Fruit fly (Drosophila melanogaster) whole organism, prepupa: ENCODE data around the gene CG33795.

Source experiments
- CG10631 ChIP-seq: fragments of 200-800 bp; sonication (Bioruptor generic); optimal IDR thresholded peaks from 2 replicates; lab custom pipeline; 2016; ENCODE audit warnings: missing biosample characterization, missing genetic modification characterization
- CG16779 ChIP-seq: fragments of 200-800 bp; sonication (Bioruptor generic); optimal IDR thresholded peaks from 3 replicates; lab custom pipeline; 2017; ENCODE audit warnings: missing biosample characterization, mild to moderate bottlenecking, missing genetic modification characterization
- CG31627 ChIP-seq: fragments of 200-800 bp; sonication (Bioruptor generic); optimal IDR thresholded peaks from 3 replicates; lab custom pipeline; 2016; ENCODE audit warnings: missing biosample characterization, missing genetic modification characterization
- CG32006 ChIP-seq: fragments of 200-800 bp; sonication (Bioruptor generic); optimal IDR thresholded peaks from 3 replicates; lab custom pipeline; 2017; ENCODE audit warnings: missing biosample characterization, mild to moderate bottlenecking, missing genetic modification characterization
- CG34406 ChIP-seq: fragments of 200-800 bp; sonication (Bioruptor generic); optimal IDR thresholded peaks from 3 replicates; lab custom pipeline; 2016; ENCODE audit warnings: missing biosample characterization, missing genetic modification characterization
- CG4318 ChIP-seq: fragments of 200-800 bp; sonication (Bioruptor generic); optimal IDR thresholded peaks from 3 replicates; lab custom pipeline; 2017; ENCODE audit warnings: missing biosample characterization, mild to moderate bottlenecking, missing genetic modification characterization
- CG6163 ChIP-seq: fragments of 200-800 bp; sonication (Bioruptor generic); IDR thresholded peaks from 3 replicates; pipeline ENCODE4 v1.3.6; 2022; ENCODE audit warnings: missing biosample characterization, missing genetic modification characterization
- CG6276 ChIP-seq: fragments of 200-800 bp; sonication (Bioruptor generic); optimal IDR thresholded peaks from 2 replicates; lab custom pipeline; 2017; ENCODE audit warnings: missing biosample characterization, mild to moderate bottlenecking, missing genetic modification characterization
- CG6808 ChIP-seq: fragments of 200-800 bp; sonication (Bioruptor generic); optimal IDR thresholded peaks from 3 replicates; lab custom pipeline; 2017; ENCODE audit warnings: missing biosample characterization, missing genetic modification characterization, mild to moderate bottlenecking, moderate library complexity, missing genetic modification reagents
- CG6854 ChIP-seq: fragments of 200-800 bp; sonication (Bioruptor generic); optimal IDR thresholded peaks from 2 replicates; lab custom pipeline; 2017; ENCODE audit warnings: missing biosample characterization, mild to moderate bottlenecking, missing genetic modification characterization
- CG7368 ChIP-seq: fragments of 200-800 bp; sonication (Bioruptor generic); optimal IDR thresholded peaks from 3 replicates; lab custom pipeline; 2016; ENCODE audit warnings: missing biosample characterization, missing genetic modification characterization
- CG8119 ChIP-seq: fragments of 200-800 bp; sonication (Bioruptor generic); IDR thresholded peaks from 3 replicates; pipeline ENCODE4 v1.3.6; 2022; ENCODE audit warnings: missing biosample characterization, missing genetic modification characterization
- CG9139 ChIP-seq: fragments of 200-800 bp; sonication (Bioruptor generic); optimal IDR thresholded peaks from 3 replicates; lab custom pipeline; 2017; ENCODE audit warnings: missing biosample characterization, mild to moderate bottlenecking, missing genetic modification characterization
- Eip75B ChIP-seq: fragments of 200-800 bp; sonication (Bioruptor generic); optimal IDR thresholded peaks from 3 replicates; lab custom pipeline; 2016; ENCODE audit warnings: missing biosample characterization, missing genetic modification characterization
- Eip78C ChIP-seq: fragments of 200-800 bp; sonication (Bioruptor generic); peaks from one replicate; lab custom pipeline; 2016; ENCODE audit warnings: missing biosample characterization, missing genetic modification characterization
- Eip93F ChIP-seq: fragments of 200-800 bp; sonication (Bioruptor generic); optimal IDR thresholded peaks from 2 replicates; lab custom pipeline; 2016; ENCODE audit warnings: missing biosample characterization, mild to moderate bottlenecking, missing genetic modification characterization
- Ets21C ChIP-seq: fragments of 200-800 bp; sonication (Bioruptor generic); optimal IDR thresholded peaks from 3 replicates; lab custom pipeline; 2016; ENCODE audit warnings: missing biosample characterization, missing genetic modification characterization
- Ets96B ChIP-seq: fragments of 200-800 bp; optimal IDR thresholded peaks from 2 replicates; lab custom pipeline; 2019; ENCODE audit warnings: missing biosample characterization, mild to moderate bottlenecking, missing genetic modification characterization, moderate library complexity
- Hr39 ChIP-seq: fragments of 200-800 bp; sonication (Bioruptor generic); optimal IDR thresholded peaks from 2 replicates; lab custom pipeline; 2016; ENCODE audit warnings: missing biosample characterization, missing genetic modification characterization
- Hr4 ChIP-seq: fragments of 200-800 bp; sonication (Bioruptor generic); optimal IDR thresholded peaks from 3 replicates; lab custom pipeline; 2016; ENCODE audit warnings: missing biosample characterization, missing genetic modification characterization
- Lpt ChIP-seq: fragments of 200-800 bp; sonication (Bioruptor generic); optimal IDR thresholded peaks from 3 replicates; lab custom pipeline; 2016; ENCODE audit warnings: missing biosample characterization, missing genetic modification characterization
- OdsH ChIP-seq: fragments of 200-800 bp; sonication (Bioruptor generic); optimal IDR thresholded peaks from 3 replicates; lab custom pipeline; 2016; ENCODE audit warnings: missing biosample characterization, missing genetic modification characterization
- Smox ChIP-seq: fragments of 200-800 bp; sonication (Bioruptor generic); optimal IDR thresholded peaks from 3 replicates; lab custom pipeline; 2016; ENCODE audit warnings: missing biosample characterization, missing genetic modification characterization
- Sox14 ChIP-seq: fragments of 200-800 bp; sonication (Bioruptor generic); optimal IDR thresholded peaks from 3 replicates; lab custom pipeline; 2016; ENCODE audit warnings: missing biosample characterization, missing genetic modification characterization
- achi ChIP-seq: fragments of 200-800 bp; sonication (Bioruptor generic); optimal IDR thresholded peaks from 3 replicates; lab custom pipeline; 2016; ENCODE audit warnings: missing biosample characterization, missing genetic modification characterization
- acj6 ChIP-seq: fragments of 200-800 bp; sonication (Bioruptor generic); optimal IDR thresholded peaks from 3 replicates; lab custom pipeline; 2016; ENCODE audit warnings: missing biosample characterization, missing genetic modification characterization
- cyc ChIP-seq: fragments of 200-800 bp; sonication (Bioruptor generic); optimal IDR thresholded peaks from 3 replicates; lab custom pipeline; 2016; ENCODE audit warnings: missing biosample characterization, missing genetic modification characterization
- dac ChIP-seq: fragments of 200-800 bp; sonication (Bioruptor generic); optimal IDR thresholded peaks from 2 replicates; lab custom pipeline; 2017; ENCODE audit warnings: missing biosample characterization, mild to moderate bottlenecking, missing genetic modification characterization
- dsx ChIP-seq: fragments of 200-800 bp; optimal IDR thresholded peaks from 3 replicates; lab custom pipeline; 2019; ENCODE audit warnings: missing biosample characterization, mild to moderate bottlenecking, missing genetic modification characterization, moderate library complexity; ENCODE audit not compliant: poor library complexity, severe bottlenecking
- eg ChIP-seq: fragments of 200-800 bp; sonication (Bioruptor generic); IDR thresholded peaks from 3 replicates; pipeline ENCODE4 v1.3.6; 2022; ENCODE audit warnings: missing biosample characterization, missing genetic modification characterization
- esn ChIP-seq: fragments of 200-800 bp; sonication (Bioruptor generic); optimal IDR thresholded peaks from 2 replicates; lab custom pipeline; 2016; ENCODE audit warnings: missing biosample characterization, mild to moderate bottlenecking, missing genetic modification characterization, moderate library complexity
- fd59A ChIP-seq: fragments of 200-800 bp; sonication (Bioruptor generic); optimal IDR thresholded peaks from 2 replicates; lab custom pipeline; 2017; ENCODE audit warnings: missing biosample characterization, mild to moderate bottlenecking, missing genetic modification characterization, missing genetic modification reagents
- fd85E ChIP-seq: fragments of 200-800 bp; sonication (Bioruptor generic); optimal IDR thresholded peaks from 3 replicates; lab custom pipeline; 2016; ENCODE audit warnings: missing biosample characterization, missing genetic modification characterization
- lz ChIP-seq: fragments of 200-800 bp; sonication (Bioruptor generic); optimal IDR thresholded peaks from 3 replicates; lab custom pipeline; 2016; ENCODE audit warnings: missing biosample characterization, missing genetic modification characterization
- net ChIP-seq: fragments of 200-800 bp; sonication (Bioruptor generic); optimal IDR thresholded peaks from 3 replicates; lab custom pipeline; 2016; ENCODE audit warnings: missing biosample characterization, missing genetic modification characterization
- salr ChIP-seq, 2 experiments: fragments of 200-800 bp; sonication (Bioruptor generic); optimal IDR thresholded peaks; 3 replicates each; lab custom pipeline; 2016 to 2018; ENCODE audit warnings: missing biosample characterization in 2 of 2, missing genetic modification characterization in 2 of 2, mild to moderate bottlenecking in 1 of 2
- spab ChIP-seq: fragments of 200-800 bp; sonication (Bioruptor generic); optimal IDR thresholded peaks from 2 replicates; lab custom pipeline; 2017; ENCODE audit warnings: missing biosample characterization, mild to moderate bottlenecking, missing genetic modification characterization, missing genetic modification reagents
- ss ChIP-seq, 2 experiments: fragments of 200-800 bp; sonication (Bioruptor generic); optimal IDR thresholded peaks; 2 replicates in 1 of 2; 3 replicates in 1 of 2; lab custom pipeline; 2017 to 2018; ENCODE audit warnings: mild to moderate bottlenecking in 2 of 2, missing biosample characterization in 2 of 2, missing genetic modification characterization in 2 of 2, moderate library complexity in 1 of 2
- svp ChIP-seq: fragments of 200-800 bp; sonication (Bioruptor generic); peaks from one replicate; lab custom pipeline; 2016; ENCODE audit warnings: missing biosample characterization, missing genetic modification characterization
- topi ChIP-seq: fragments of 200-800 bp; sonication (Bioruptor generic); optimal IDR thresholded peaks from 3 replicates; lab custom pipeline; 2016; ENCODE audit warnings: missing biosample characterization, missing genetic modification characterization
- vri ChIP-seq: fragments of 200-800 bp; sonication (Bioruptor generic); optimal IDR thresholded peaks from 3 replicates; lab custom pipeline; 2016; ENCODE audit warnings: missing biosample characterization, mild to moderate bottlenecking, missing genetic modification characterization

The CG33795 gene

dm6 chr3L:16211156-16211935 lies 40.2 kb upstream of the CG33795 start (continued):
- peak; percentile 55 for TF ChIP-seq Smox (GFP tag; lab: Kevin White, UChicago)
- peak; percentile 39 for TF ChIP-seq Ets21C (GFP tag; lab: Kevin White, UChicago)
- peak; percentile 16 for TF ChIP-seq CG7368 (GFP tag; lab: Kevin White, UChicago)
- peak; percentile 90 for TF ChIP-seq CG6276 (GFP tag; lab: Kevin White, UChicago)
- TF ChIP-seq CG32006 (GFP tag; lab: Kevin White, UChicago), result peak; percentile 97
- peak; percentile 38 for TF ChIP-seq cyc (GFP tag; lab: Kevin White, UChicago)
- TF ChIP-seq CG8119, result peak; percentile 73
- TF ChIP-seq dsx (GFP tag; lab: Kevin White, UChicago), result peak; percentile 89
- TF ChIP-seq Eip93F (GFP tag; lab: Kevin White, UChicago), result no peak
- TF ChIP-seq achi, result peak; percentile 81
- peak; percentile 74 for TF ChIP-seq CG6163 (GFP tag; lab: Robert Waterston, UW)
- peak; percentile 56 for TF ChIP-seq topi
- peak; percentile 69 for TF ChIP-seq Eip75B (GFP tag; lab: Kevin White, UChicago)
- no peak for TF ChIP-seq CG9139 (GFP tag; lab: Kevin White, UChicago)
- TF ChIP-seq Hr4 (GFP tag; lab: Kevin White, UChicago), result peak; percentile 86
- peak; percentile 84 for TF ChIP-seq acj6 (GFP tag; lab: Kevin White, UChicago)
- TF ChIP-seq, all 60 proteins: peak for 53

dm6 chr3L:16209641-16210040 lies 38.5 kb upstream of the CG33795 start:
- TF ChIP-seq CG34406 (GFP tag; lab: Kevin White, UChicago), result no peak
- TF ChIP-seq CG10631 (GFP tag; lab: Kevin White, UChicago), result no peak
- TF ChIP-seq dac (GFP tag; lab: Kevin White, UChicago), result no peak
- peak; percentile 36 to 75 for TF ChIP-seq ss (GFP tag; optimal IDR thresholded peaks at IDR 0.05; lab: Kevin White, UChicago)
- TF ChIP-seq CG9139 (GFP tag; lab: Kevin White, UChicago), result peak; percentile 34
- peak; percentile 14 for TF ChIP-seq CG6808 (GFP tag; lab: Kevin White, UChicago)
- TF ChIP-seq Eip75B (GFP tag; lab: Kevin White, UChicago), result peak; percentile 20
- TF ChIP-seq CG6163 (GFP tag; lab: Robert Waterston, UW), result 0 out of 3 replicates have a peak, but pooled peaks have one; percentile 20
- no peak for TF ChIP-seq net (GFP tag; lab: Kevin White, UChicago)
- 0 out of 3 replicates have a peak, but pooled peaks have one; percentile 8 for TF ChIP-seq eg (GFP tag; lab: Robert Waterston, UW)
- TF ChIP-seq, all 60 proteins: peak for 6

- TF ChIP-seq lz (peak; percentile 0), CG31627 (GFP tag; lab: Kevin White, UChicago) (peak; percentile 13), Eip93F (GFP tag; lab: Kevin White, UChicago) (no peak), CG6276 (GFP tag; lab: Kevin White, UChicago) (no peak), esn (GFP tag; lab: Kevin White, UChicago) (peak; percentile 34), OdsH (GFP tag; lab: Kevin White, UChicago) (peak; percentile 37), fd85E (no peak), CG6854 (GFP tag; lab: Kevin White, UChicago) (peak; percentile 23), CG34406 (GFP tag; lab: Kevin White, UChicago) (peak; percentile 38), ss (GFP tag; optimal IDR thresholded peaks at IDR 0.05; lab: Kevin White, UChicago) (peak in 1 of 2 experiments; percentile 30), salr (GFP tag; optimal IDR thresholded peaks at IDR 0.05; lab: Kevin White, UChicago) (no peak), CG8119 (no peak), CG16779 (no peak), Eip78C (GFP tag; lab: Kevin White, UChicago) (peak; percentile 78), topi (no peak), dac (GFP tag; lab: Kevin White, UChicago) (no peak), Ets96B (tag; lab: Kevin White, UChicago) (peak; percentile 28), CG7368 (GFP tag; lab: Kevin White, UChicago) (no peak), Sox14 (no peak), CG4318 (peak; percentile 27), Lpt (GFP tag; lab: Kevin White, UChicago) (no peak), CG10631 (GFP tag; lab: Kevin White, UChicago) (peak; percentile 37), CG9139 (GFP tag; lab: Kevin White, UChicago) (no peak), vri (GFP tag; lab: Kevin White, UChicago) (no peak), CG6808 (GFP tag; lab: Kevin White, UChicago) (peak; percentile 14), Smox (GFP tag; lab: Kevin White, UChicago) (no peak), fd59A (GFP tag; lab: Kevin White, UChicago) (peak; percentile 51), Hr39 (GFP tag; lab: Kevin White, UChicago) (no peak), svp (GFP tag; lab: Kevin White, UChicago) (peak; percentile 94), spab (GFP tag; lab: Kevin White, UChicago) (no peak)
These were observed 37.8 kb upstream of the CG33795 start for dm6 chr3L:16208839-16209612.
